Worm (Caenorhabditis elegans): ENCODE results near the gene ZC239.16.

DNA sequence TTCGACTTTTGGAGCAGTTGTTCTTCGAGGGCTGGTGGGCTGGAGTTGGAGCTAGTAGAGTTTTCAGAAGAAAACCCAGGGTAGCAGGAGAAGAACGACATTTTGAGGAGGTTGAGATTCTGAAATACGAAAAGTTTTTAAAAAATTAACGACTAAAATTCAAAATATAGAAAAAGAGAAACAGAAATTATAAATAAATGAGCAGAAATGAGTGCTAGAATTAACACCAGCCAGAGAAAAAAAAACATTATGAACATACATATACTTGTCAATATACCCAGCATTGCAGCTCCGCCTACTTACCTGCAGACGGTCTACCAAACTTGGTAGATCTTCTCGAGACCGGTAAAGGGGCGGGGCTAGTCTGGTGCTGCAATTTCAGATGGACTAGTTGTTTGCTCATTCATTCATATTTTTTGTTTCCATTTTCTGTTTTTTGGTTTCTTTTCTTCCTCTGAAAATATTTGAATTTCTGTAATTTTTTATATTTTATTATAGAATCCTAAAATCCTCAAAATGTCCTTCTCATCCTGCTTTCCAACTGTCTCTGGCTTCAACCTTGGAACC, 18.6 kb downstream of the ZC239.16 start, which contains the start of the genes ZC239.20 and ZC239.21:
- TF ChIP-seq unc-120 (tag; optimal IDR thresholded peaks at IDR 0.05; ENCODE audit: poor library complexity, severe bottlenecking), result no peak
- no peak for TF ChIP-seq nhr-28 (tag; optimal IDR thresholded peaks at IDR 0.05)
- no peak for TF ChIP-seq unc-62 (GFP tag; optimal IDR thresholded peaks at IDR 0.05)
- no peak for TF ChIP-seq pha-4 (tag; optimal IDR thresholded peaks at IDR 0.05)
- no peak for TF ChIP-seq blmp-1 (tag; optimal IDR thresholded peaks at IDR 0.05)
- no peak for TF ChIP-seq hlh-1 (tag; optimal IDR thresholded peaks at IDR 0.05)
- no peak for TF ChIP-seq mep-1 (tag; optimal IDR thresholded peaks at IDR 0.05)
- no peak for TF ChIP-seq nhr-76 (tag; optimal IDR thresholded peaks at IDR 0.05)

All from whole organism, mixed stage, embryonic.